Worm (Caenorhabditis elegans): Measurements from ENCODE around the gene Y66D12A.21.

DNA sequence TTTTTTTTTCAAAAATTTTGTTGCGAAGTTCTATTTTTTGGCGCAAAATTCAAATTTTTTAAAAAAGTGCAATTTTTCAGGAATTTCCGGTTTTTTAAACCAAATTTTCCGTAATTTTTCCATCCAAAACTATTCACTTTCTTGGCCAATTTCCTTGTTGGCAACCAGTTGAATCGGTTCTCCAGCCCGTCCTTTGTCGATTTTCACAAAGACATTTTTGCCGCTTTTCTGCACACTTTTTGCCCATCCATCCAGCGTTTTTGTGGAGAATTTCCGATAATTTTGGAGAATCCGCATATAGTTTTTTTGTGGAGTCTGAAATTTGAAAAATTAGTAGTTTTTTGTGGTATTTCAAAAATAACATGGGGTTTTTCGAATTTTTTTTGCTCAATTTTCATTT is 12.6 kb downstream of the Y66D12A.21 start:
- TF ChIP-seq nhr-76 (tag; optimal IDR thresholded peaks at IDR 0.05): no peak
- no peak for TF ChIP-seq flh-1 (GFP tag; optimal IDR thresholded peaks at IDR 0.05)
- TF ChIP-seq ztf-11 (tag; optimal IDR thresholded peaks at IDR 0.05): no peak
- TF ChIP-seq lsy-2 (tag; optimal IDR thresholded peaks at IDR 0.05): no peak
- TF ChIP-seq nhr-2 (tag; optimal IDR thresholded peaks at IDR 0.05): no peak
- TF ChIP-seq ham-2 (GFP tag; optimal IDR thresholded peaks at IDR 0.05): no peak
- TF ChIP-seq nhr-12 (tag; optimal IDR thresholded peaks at IDR 0.05): no peak
- TF ChIP-seq nhr-237 (tag; optimal IDR thresholded peaks at IDR 0.05): no peak
- TF ChIP-seq nhr-28 (tag; optimal IDR thresholded peaks at IDR 0.05): no peak
- no peak for TF ChIP-seq mep-1 (tag; optimal IDR thresholded peaks at IDR 0.05)

Data from whole organism, mixed stage, embryonic.